Worm (Caenorhabditis elegans) whole organism, L4 larva: ENCODE measurements around the gene egl-1.

Source experiments
- F37D6.2 ChIP-seq: sonication (generic microtip); optimal IDR thresholded peaks from 2 replicates; lab custom pipeline; 2016; ENCODE audit warnings: mild to moderate bottlenecking, missing genetic modification characterization, missing compliant biosample characterization
- F49E8.2 ChIP-seq: sonication (generic microtip); optimal IDR thresholded peaks from 2 replicates; lab custom pipeline; 2016; ENCODE audit warnings: missing compliant biosample characterization, mild to moderate bottlenecking, missing genetic modification characterization, borderline replicate concordance
- R02D3.7 ChIP-seq: fragments of 150-350 bp; sonication (generic microtip); optimal IDR thresholded peaks from 3 replicates; lab custom pipeline; 2014; ENCODE audit warnings: missing biosample characterization, missing genetic modification characterization
- T20F7.1 ChIP-seq: fragments of 200-800 bp; sonication (Bioruptor generic); optimal IDR thresholded peaks from 2 replicates; lab custom pipeline; 2018; ENCODE audit warnings: mild to moderate bottlenecking, missing genetic modification characterization, missing compliant biosample characterization
- ceh-20 ChIP-seq: fragments of 200-800 bp; sonication (Bioruptor generic); IDR thresholded peaks from 2 replicates; pipeline ENCODE4 v1.3.6; 2022; ENCODE audit warnings: missing genetic modification reagents, missing genetic modification characterization, missing compliant biosample characterization
- ceh-28 ChIP-seq: fragments of 150-350 bp; optimal IDR thresholded peaks from 2 replicates; lab custom pipeline; 2014; ENCODE audit warnings: missing biosample characterization, missing genetic modification reagents, missing genetic modification characterization
- cey-2 ChIP-seq: sonication (generic microtip); optimal IDR thresholded peaks from 3 replicates; lab custom pipeline; 2017; ENCODE audit warnings: missing genetic modification characterization, mild to moderate bottlenecking, missing compliant biosample characterization, antibody characterized with exemption, borderline replicate concordance; ENCODE audit not compliant: insufficient read depth
- daf-16 ChIP-seq, 3 experiments: sonication (generic microtip); optimal IDR thresholded peaks; 2 replicates each; lab custom pipeline; 2016 to 2017; ENCODE audit warnings: missing genetic modification characterization in 3 of 3, missing genetic modification reagents in 3 of 3, mild to moderate bottlenecking in 2 of 3, missing compliant biosample characterization in 2 of 3, missing biosample characterization in 1 of 3, moderate library complexity in 1 of 3
- daf-8 ChIP-seq: fragments of 200-800 bp; sonication (Bioruptor generic); IDR thresholded peaks from 2 replicates; pipeline ENCODE4 v1.3.6; 2022; ENCODE audit warnings: missing genetic modification characterization, missing compliant biosample characterization
- dmd-6 ChIP-seq: fragments of 200-800 bp; sonication (Bioruptor generic); IDR thresholded peaks from 2 replicates; pipeline ENCODE4 v1.3.6; 2022; ENCODE audit warnings: missing genetic modification reagents, missing genetic modification characterization, missing compliant biosample characterization
- dpl-1 ChIP-seq: fragments of 150-350 bp; optimal IDR thresholded peaks from 2 replicates; lab custom pipeline; 2014; ENCODE audit warnings: missing biosample characterization, missing genetic modification reagents, missing genetic modification characterization
- duxl-1 ChIP-seq: sonication (generic microtip); optimal IDR thresholded peaks from 2 replicates; lab custom pipeline; 2016; ENCODE audit warnings: mild to moderate bottlenecking, missing genetic modification characterization, moderate library complexity, missing compliant biosample characterization; ENCODE audit not compliant: poor library complexity
- egl-27 ChIP-seq: sonication (generic microtip); optimal IDR thresholded peaks from 3 replicates; lab custom pipeline; 2017; ENCODE audit warnings: missing biosample characterization, missing genetic modification reagents, missing genetic modification characterization
- fkh-10 ChIP-seq: fragments of 150-350 bp; optimal IDR thresholded peaks from 2 replicates; lab custom pipeline; 2014; ENCODE audit warnings: missing biosample characterization, missing genetic modification reagents, missing genetic modification characterization
- fos-1 ChIP-seq: fragments of 150-350 bp; optimal IDR thresholded peaks from 2 replicates; lab custom pipeline; 2014; ENCODE audit warnings: missing biosample characterization, missing genetic modification characterization
- hlh-11 ChIP-seq: fragments of 200-800 bp; sonication (Bioruptor generic); optimal IDR thresholded peaks from 2 replicates; lab custom pipeline; 2018; ENCODE audit warnings: mild to moderate bottlenecking, missing genetic modification characterization, missing compliant biosample characterization
- lin-1 ChIP-seq: fragments of 200-800 bp; sonication (Bioruptor generic); IDR thresholded peaks from 2 replicates; pipeline ENCODE4 v1.3.6; 2022; ENCODE audit warnings: missing genetic modification reagents, missing genetic modification characterization, missing compliant biosample characterization
- lin-29 ChIP-seq: fragments of 200-800 bp; sonication (Bioruptor generic); IDR thresholded peaks from 2 replicates; pipeline ENCODE4 v1.3.6; 2022; ENCODE audit warnings: missing genetic modification reagents, missing genetic modification characterization, missing compliant biosample characterization
- lin-38 ChIP-seq: fragments of 200-800 bp; sonication (Bioruptor generic); IDR thresholded peaks from 2 replicates; pipeline ENCODE4 v1.3.6; 2022; ENCODE audit warnings: missing genetic modification reagents, missing genetic modification characterization, missing compliant biosample characterization
- lsy-2 ChIP-seq, 2 experiments: fragments of 150-350 bp in 1 of 2; sonication (generic microtip) in 1 of 2; optimal IDR thresholded peaks; 2 replicates each; lab custom pipeline; 2014 to 2017; ENCODE audit warnings: missing biosample characterization in 2 of 2, missing genetic modification characterization in 2 of 2
- mep-1 ChIP-seq: fragments of 150-350 bp; sonication (generic microtip); optimal IDR thresholded peaks from 3 replicates; lab custom pipeline; 2014; ENCODE audit warnings: missing biosample characterization, missing genetic modification characterization
- mxl-2 ChIP-seq: fragments of 200-800 bp; sonication (Bioruptor generic); conservative IDR thresholded peaks from 2 replicates; pipeline ENCODE4 v1.3.6; 2022; ENCODE audit warnings: missing genetic modification reagents, missing genetic modification characterization, missing compliant biosample characterization
- mxl-3 ChIP-seq: fragments of 200-800 bp; sonication (Bioruptor generic); optimal IDR thresholded peaks from 2 replicates; lab custom pipeline; 2018; ENCODE audit warnings: mild to moderate bottlenecking, missing genetic modification characterization, missing compliant biosample characterization
- nhr-10 ChIP-seq: fragments of 150-350 bp; optimal IDR thresholded peaks from 2 replicates; lab custom pipeline; 2014; ENCODE audit warnings: missing biosample characterization, missing genetic modification characterization
- nhr-102 ChIP-seq: sonication (generic microtip); optimal IDR thresholded peaks from 2 replicates; lab custom pipeline; 2016; ENCODE audit warnings: mild to moderate bottlenecking, missing genetic modification characterization, moderate library complexity, missing compliant biosample characterization
- nhr-237 ChIP-seq: sonication (generic microtip); optimal IDR thresholded peaks from 2 replicates; lab custom pipeline; 2017; ENCODE audit warnings: missing biosample characterization, missing genetic modification characterization
- nhr-28 ChIP-seq: fragments of 150-350 bp; optimal IDR thresholded peaks from 2 replicates; lab custom pipeline; 2014; ENCODE audit warnings: missing biosample characterization, missing genetic modification characterization
- nhr-48 ChIP-seq: sonication (generic microtip); optimal IDR thresholded peaks from 2 replicates; lab custom pipeline; 2016; ENCODE audit warnings: mild to moderate bottlenecking, missing genetic modification characterization, missing compliant biosample characterization
- nhr-6 ChIP-seq: fragments of 150-350 bp; optimal IDR thresholded peaks from 2 replicates; lab custom pipeline; 2014; ENCODE audit warnings: missing biosample characterization, missing genetic modification characterization
- nhr-77 ChIP-seq: fragments of 150-350 bp; optimal IDR thresholded peaks from 2 replicates; lab custom pipeline; 2014; ENCODE audit warnings: missing biosample characterization, missing genetic modification characterization
- pha-4 ChIP-seq, 2 experiments: fragments of 150-350 bp in 1 of 2; fragments of 200-800 bp in 1 of 2; sonication (Bioruptor generic) in 1 of 2; IDR thresholded peaks in 1 of 2; optimal IDR thresholded peaks in 1 of 2; 2 replicates each; pipeline versions ENCODE4 v1.3.6 to Lab custom; 2014 to 2022; ENCODE audit warnings: missing genetic modification characterization in 2 of 2, missing genetic modification reagents in 2 of 2, missing biosample characterization in 1 of 2, missing compliant biosample characterization in 1 of 2
- php-3 ChIP-seq: fragments of 200-800 bp; sonication (Bioruptor generic); IDR thresholded peaks from 2 replicates; pipeline ENCODE4 v1.3.6; 2022; ENCODE audit warnings: missing genetic modification reagents, missing genetic modification characterization, missing compliant biosample characterization
- pqm-1 ChIP-seq: sonication (generic microtip); optimal IDR thresholded peaks from 2 replicates; lab custom pipeline; 2017; ENCODE audit warnings: missing biosample characterization, missing genetic modification characterization
- rbr-2 ChIP-seq: sonication (generic microtip); optimal IDR thresholded peaks from 2 replicates; lab custom pipeline; 2016; ENCODE audit warnings: missing genotype, missing genetic modification characterization, missing compliant biosample characterization
- sdz-12 ChIP-seq: fragments of 200-800 bp; sonication (Bioruptor generic); optimal IDR thresholded peaks from 2 replicates; lab custom pipeline; 2018; ENCODE audit warnings: mild to moderate bottlenecking, missing genetic modification characterization, missing compliant biosample characterization
- skn-1 ChIP-seq: fragments of 150-350 bp; optimal IDR thresholded peaks from 2 replicates; lab custom pipeline; 2014; ENCODE audit warnings: missing biosample characterization, missing genetic modification characterization
- snpc-1.2 ChIP-seq: fragments of 200-800 bp; sonication (Bioruptor generic); IDR thresholded peaks from 2 replicates; pipeline ENCODE4 v1.3.6; 2022; ENCODE audit warnings: missing genetic modification reagents, missing genetic modification characterization, missing compliant biosample characterization
- tra-1 ChIP-seq: fragments of 200-800 bp; sonication (Bioruptor generic); IDR thresholded peaks from 2 replicates; pipeline ENCODE4 v1.3.6; 2022; ENCODE audit warnings: missing genetic modification reagents, missing genetic modification characterization, missing compliant biosample characterization
- unc-62 ChIP-seq, 3 experiments: fragments of 150-350 bp in 1 of 3; sonication (generic microtip); optimal IDR thresholded peaks in 2 of 3; peaks in 1 of 3; 1 replicate in 1 of 3; 2 replicates in 2 of 3; lab custom pipeline; 2014 to 2017; ENCODE audit warnings: missing biosample characterization in 3 of 3, missing genetic modification characterization in 3 of 3, missing genetic modification reagents in 3 of 3, missing genotype in 1 of 3
- zag-1 ChIP-seq: fragments of 150-350 bp; optimal IDR thresholded peaks from 2 replicates; lab custom pipeline; 2014; ENCODE audit warnings: missing biosample characterization, missing genetic modification characterization
- zfp-2 ChIP-seq: sonication (generic microtip); optimal IDR thresholded peaks from 2 replicates; lab custom pipeline; 2016; ENCODE audit warnings: mild to moderate bottlenecking, missing genetic modification characterization, missing compliant biosample characterization

The egl-1 gene

DNA sequence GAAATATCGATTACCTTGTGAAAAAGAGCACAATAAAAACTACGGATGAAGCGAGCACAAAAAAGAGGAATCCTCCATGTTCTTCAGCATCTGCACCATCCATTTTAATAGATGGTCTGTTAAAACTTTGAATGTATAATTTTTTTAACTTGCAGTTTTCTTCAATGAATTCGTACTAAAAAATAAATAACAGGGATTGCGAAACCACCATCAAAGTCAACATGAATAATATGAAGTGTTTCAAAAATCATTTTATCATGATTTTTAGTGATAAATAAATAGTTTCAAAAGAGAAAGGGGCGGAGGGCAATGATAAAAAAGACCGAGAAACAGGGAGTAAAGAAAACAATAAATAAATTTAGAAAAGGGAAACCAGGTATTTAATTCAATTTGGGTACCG lies 10.8 kb downstream of the egl-1 start, which contains the start of gene dhs-22 (continued):
- TF ChIP-seq cey-2 (tag; lab: Kevin White, UChicago) (no peak), nhr-10 (tag; lab: Kevin White, UChicago) (no peak), sdz-12 (GFP tag; lab: Kevin White, UChicago) (no peak), fkh-10 (GFP tag; lab: Kevin White, UChicago) (no peak), daf-16 (GFP tag; optimal IDR thresholded peaks at IDR 0.05; lab: Kevin White, UChicago) (no peak), daf-16 (tag; optimal IDR thresholded peaks at IDR 0.05; lab: Kevin White, UChicago) (peak; percentile 81), lin-1 (GFP tag; lab: Robert Waterston, UW) (no peak), nhr-237 (no peak), php-3 (GFP tag; lab: Robert Waterston, UW) (no peak), zag-1 (tag; lab: Kevin White, UChicago) (no peak), mep-1 (tag; lab: Kevin White, UChicago) (peak; percentile 36), nhr-28 (no peak), pha-4 (GFP tag; IDR thresholded peaks at IDR 0.05; lab: Robert Waterston, UW) (peak; percentile 49; the same call in 1 of the 2 replicates), pha-4 (tag; optimal IDR thresholded peaks at IDR 0.05; lab: Kevin White, UChicago) (no peak), ceh-28 (tag; lab: Kevin White, UChicago) (no peak), fos-1 (tag; lab: Kevin White, UChicago) (no peak)

DNA sequence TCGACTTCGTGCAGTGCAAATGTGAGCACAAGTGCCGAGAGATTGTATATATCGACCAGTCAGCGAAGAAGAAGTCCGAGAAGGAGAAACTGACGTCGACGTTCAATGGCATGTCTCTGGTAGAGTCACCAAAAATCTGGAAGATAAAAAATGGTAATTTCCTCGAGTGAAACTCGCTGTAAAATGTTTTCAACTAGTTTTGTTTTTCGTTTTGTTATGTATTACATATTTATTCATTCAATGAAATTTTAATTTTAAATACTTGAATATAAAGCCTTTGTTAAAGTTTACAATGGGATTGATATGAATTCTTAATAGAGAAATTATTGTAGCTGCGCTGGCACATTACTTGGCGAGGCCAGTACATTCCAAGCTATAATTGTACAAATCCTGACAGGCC lies 12.3 kb downstream of the egl-1 start:
- TF ChIP-seq lin-38 (GFP tag; lab: Robert Waterston, UW) (peak; percentile 26; the same call in 1 of the 2 replicates), lin-29 (GFP tag; lab: Robert Waterston, UW) (no peak)

DNA sequence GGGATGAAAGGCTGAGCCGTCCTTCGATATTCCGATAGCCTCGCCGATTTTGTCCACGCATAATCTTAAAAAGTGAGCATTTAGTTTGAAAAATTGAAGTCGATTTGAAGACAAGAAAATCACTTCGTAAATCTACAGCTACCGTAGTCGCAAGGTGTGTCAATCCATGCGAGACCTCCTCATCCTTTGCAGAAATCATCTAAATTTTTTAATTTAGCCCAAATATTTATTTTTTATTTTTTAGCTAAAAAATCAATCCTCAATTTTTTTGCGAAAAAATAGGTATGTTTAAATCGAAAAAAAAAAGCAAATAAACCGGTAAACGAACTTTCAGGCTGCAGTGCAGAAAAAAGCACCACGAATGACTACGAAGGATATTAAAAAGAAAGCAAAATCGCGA lies 14.4 kb downstream of the egl-1 start, which contains the start of the genes nxf-2 and set-31:
Gene nxf-2, minus strand, starts transcription at position 101 of the 400 bp plus-strand sequence.
Gene set-31, plus strand, starts transcription at position 169 of the 400 bp plus-strand sequence.
- no peak for TF ChIP-seq snpc-1.2 (GFP tag; lab: Robert Waterston, UW)
- TF ChIP-seq unc-62 (GFP tag; optimal IDR thresholded peaks at IDR 0.05 in 1 of 2; lab: Kevin White, UChicago): peak in 1 of 2 experiments; percentile 19
- TF ChIP-seq unc-62 (tag; optimal IDR thresholded peaks at IDR 0.05; lab: Kevin White, UChicago): no peak
- TF ChIP-seq lsy-2 (tag; optimal IDR thresholded peaks at IDR 0.05; lab: Kevin White, UChicago): peak in 1 of 2 experiments; percentile 19
- TF ChIP-seq R02D3.7 (tag; lab: Kevin White, UChicago): peak; percentile 39

DNA sequence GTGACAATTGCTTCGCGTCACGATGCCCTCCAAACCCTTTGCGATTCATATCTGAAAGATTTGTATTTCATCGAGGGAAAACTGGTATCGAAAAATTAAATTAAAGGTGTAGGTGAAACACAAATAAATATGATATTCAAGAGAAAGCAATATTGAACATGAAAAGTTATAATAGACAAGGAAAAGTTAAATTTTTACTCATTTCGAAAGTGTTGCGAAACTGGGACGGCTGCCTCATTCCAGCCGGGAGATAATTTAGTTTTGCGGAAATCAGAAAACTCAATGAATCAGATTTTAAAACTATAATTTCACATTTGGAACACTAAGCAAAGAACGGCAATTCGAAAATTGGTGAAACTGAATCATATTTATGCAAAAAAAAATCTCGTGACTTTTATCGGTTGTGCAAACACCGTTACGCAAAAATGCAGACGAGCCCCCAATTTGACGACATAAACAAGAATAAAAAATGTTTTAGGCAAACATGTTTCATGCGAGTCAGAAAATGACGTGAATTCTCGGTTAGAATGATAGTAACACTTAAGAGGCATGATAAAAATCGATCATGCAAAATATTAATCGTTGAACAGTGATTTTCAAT lies 17.1 kb downstream of the egl-1 start, which contains the start of the genes nxf-1 and C15H11.11:
Gene nxf-1, minus strand, starts transcription at position 51 of the 601 bp plus-strand sequence.
Gene C15H11.11, plus strand, starts transcription at position 536 of the 601 bp plus-strand sequence.
- TF ChIP-seq ceh-20 (GFP tag; lab: Robert Waterston, UW): 0 out of 2 replicates have a peak, but pooled peaks have one; percentile 28
- peak; percentile 50 for TF ChIP-seq nhr-28
- TF ChIP-seq pqm-1 (tag; lab: Kevin White, UChicago): peak; percentile 33
- no peak for TF ChIP-seq zfp-2 (tag; lab: Kevin White, UChicago)
- TF ChIP-seq rbr-2: peak; percentile 14
- TF ChIP-seq daf-8 (GFP tag; lab: Robert Waterston, UW): no peak
- TF ChIP-seq mxl-3 (GFP tag; lab: Kevin White, UChicago): peak; percentile 14
- TF ChIP-seq skn-1: no peak
- peak; percentile 81 for TF ChIP-seq T20F7.1 (GFP tag; lab: Kevin White, UChicago)
- no peak for TF ChIP-seq mxl-2 (GFP tag; lab: Robert Waterston, UW)
- TF ChIP-seq lsy-2 (tag; optimal IDR thresholded peaks at IDR 0.05; lab: Kevin White, UChicago): peak in 1 of 2 experiments; percentile 82
- peak; percentile 40 for TF ChIP-seq nhr-48
- TF ChIP-seq daf-16 (GFP tag; optimal IDR thresholded peaks at IDR 0.05; lab: Kevin White, UChicago): peak; percentile 39 to 74
- peak; percentile 99 for TF ChIP-seq daf-16 (tag; optimal IDR thresholded peaks at IDR 0.05; lab: Kevin White, UChicago)
- TF ChIP-seq dmd-6 (GFP tag; lab: Robert Waterston, UW): peak; percentile 81
- TF ChIP-seq duxl-1 (tag; lab: Kevin White, UChicago): peak; percentile 39
- TF ChIP-seq tra-1 (GFP tag; lab: Robert Waterston, UW): 0 out of 2 replicates have a peak, but pooled peaks have one; percentile 43
- peak; percentile 72 for TF ChIP-seq lin-38 (GFP tag; lab: Robert Waterston, UW)
- no peak for TF ChIP-seq F37D6.2
- TF ChIP-seq nhr-6 (tag; lab: Kevin White, UChicago): peak; percentile 73
- TF ChIP-seq nhr-102 (tag; lab: Kevin White, UChicago): peak; percentile 72
- TF ChIP-seq F49E8.2 (tag; lab: Kevin White, UChicago): no peak
- TF ChIP-seq hlh-11 (tag; lab: Kevin White, UChicago): peak; percentile 84
- no peak for TF ChIP-seq egl-27 (tag; lab: Kevin White, UChicago)
- peak; percentile 75; the same call in 1 of the 2 replicates for TF ChIP-seq php-3 (GFP tag; lab: Robert Waterston, UW)
- peak; percentile 76 for TF ChIP-seq nhr-77
- peak; percentile 68 for TF ChIP-seq dpl-1 (GFP tag; lab: Kevin White, UChicago)
